Fruit fly (Drosophila melanogaster) whole organism, embryonic: Measurements from ENCODE around the gene Gmap.

Experiments
- Bgb ChIP-seq: fragments of 200-800 bp; sonication (Bioruptor generic); IDR thresholded peaks from 2 replicates; pipeline ENCODE4 v1.3.6; 2022; ENCODE audit warnings: missing biosample characterization, missing genetic modification characterization; ENCODE audit not compliant: partially characterized antibody
- Blimp-1 ChIP-seq: fragments of 200-800 bp; sonication (Bioruptor generic); optimal IDR thresholded peaks from 3 replicates; lab custom pipeline; 2018; ENCODE audit warnings: missing biosample characterization, missing genetic modification characterization, mild to moderate bottlenecking, moderate library complexity, missing genetic modification reagents
- CG10147 ChIP-seq: fragments of 200-800 bp; sonication (Bioruptor generic); optimal IDR thresholded peaks from 2 replicates; lab custom pipeline; 2019; ENCODE audit warnings: missing biosample characterization, mild to moderate bottlenecking, missing genetic modification characterization, moderate library complexity
- CG10366 ChIP-seq: fragments of 200-800 bp; sonication (Bioruptor generic); IDR thresholded peaks from 2 replicates; pipeline ENCODE4 v1.3.6; 2022; ENCODE audit warnings: missing biosample characterization, missing genetic modification characterization
- CG10431 ChIP-seq: fragments of 200-800 bp; sonication (Bioruptor generic); optimal IDR thresholded peaks from 3 replicates; lab custom pipeline; 2018; ENCODE audit warnings: missing biosample characterization, mild to moderate bottlenecking, missing genetic modification characterization
- CG11085 ChIP-seq: fragments of 200-800 bp; sonication (Bioruptor generic); IDR thresholded peaks from 2 replicates; pipeline ENCODE4 v1.3.6; 2022; ENCODE audit warnings: missing biosample characterization, missing genetic modification characterization
- CG11696 ChIP-seq: fragments of 200-800 bp; sonication (Bioruptor generic); IDR thresholded peaks from 2 replicates; pipeline ENCODE4 v1.3.6; 2022; ENCODE audit warnings: missing biosample characterization, missing genetic modification characterization
- CG13424 ChIP-seq: fragments of 200-800 bp; sonication (Bioruptor generic); optimal IDR thresholded peaks from 2 replicates; lab custom pipeline; 2019; ENCODE audit warnings: missing biosample characterization, mild to moderate bottlenecking, missing genetic modification characterization, moderate library complexity
- CG16813 ChIP-seq: fragments of 200-800 bp; sonication (Bioruptor generic); IDR thresholded peaks from 3 replicates; pipeline ENCODE4 v1.3.6; 2022; ENCODE audit warnings: missing biosample characterization, missing genetic modification characterization; ENCODE audit not compliant: partially characterized antibody
- CG17359 ChIP-seq: fragments of 200-800 bp; sonication (Bioruptor generic); optimal IDR thresholded peaks from 3 replicates; lab custom pipeline; 2018; ENCODE audit warnings: missing biosample characterization, mild to moderate bottlenecking, missing genetic modification characterization, moderate library complexity
- CG17612 ChIP-seq: fragments of 200-800 bp; sonication (Bioruptor generic); IDR thresholded peaks from 2 replicates; pipeline ENCODE4 v1.3.6; 2022; ENCODE audit warnings: missing biosample characterization, missing genetic modification characterization
- CG17802 ChIP-seq: fragments of 200-800 bp; sonication (Bioruptor generic); optimal IDR thresholded peaks from 2 replicates; lab custom pipeline; 2018; ENCODE audit warnings: missing biosample characterization, mild to moderate bottlenecking, missing genetic modification characterization, moderate library complexity
- CG1832 ChIP-seq: fragments of 200-800 bp; sonication (Bioruptor generic); optimal IDR thresholded peaks from 2 replicates; lab custom pipeline; 2017; ENCODE audit warnings: missing biosample characterization, mild to moderate bottlenecking, missing genetic modification characterization, inconsistent platforms
- CG2712 ChIP-seq: fragments of 200-800 bp; optimal IDR thresholded peaks from 3 replicates; lab custom pipeline; 2019; ENCODE audit warnings: missing biosample characterization, mild to moderate bottlenecking, missing genetic modification characterization, moderate library complexity
- CG30020 ChIP-seq: fragments of 200-800 bp; optimal IDR thresholded peaks from 2 replicates; lab custom pipeline; 2019; ENCODE audit warnings: missing biosample characterization, mild to moderate bottlenecking, missing genetic modification characterization, moderate library complexity
- CG4360 ChIP-seq: fragments of 200-800 bp; sonication (Bioruptor generic); IDR thresholded peaks from 2 replicates; pipeline ENCODE4 v1.3.6; 2022; ENCODE audit warnings: missing biosample characterization, missing genetic modification characterization
- CG5953 ChIP-seq: fragments of 200-800 bp; sonication (Bioruptor generic); IDR thresholded peaks from 2 replicates; pipeline ENCODE4 v1.3.6; 2022; ENCODE audit warnings: missing biosample characterization, missing genetic modification characterization
- CG8924 ChIP-seq: fragments of 200-800 bp; optimal IDR thresholded peaks from 3 replicates; lab custom pipeline; 2019; ENCODE audit warnings: missing biosample characterization, mild to moderate bottlenecking, missing genetic modification characterization, moderate library complexity
- CG9727 ChIP-seq: fragments of 200-800 bp; sonication (Bioruptor generic); optimal IDR thresholded peaks from 3 replicates; lab custom pipeline; 2017; ENCODE audit warnings: missing biosample characterization, mild to moderate bottlenecking, missing genetic modification characterization
- Ets65A ChIP-seq: fragments of 200-800 bp; sonication (Bioruptor generic); peaks from one replicate; lab custom pipeline; 2016; ENCODE audit warnings: missing biosample characterization, missing genetic modification characterization
- GATAe ChIP-seq: fragments of 200-800 bp; sonication (Bioruptor generic); conservative IDR thresholded peaks from 2 replicates; pipeline ENCODE4 v1.3.6; 2022; ENCODE audit warnings: missing biosample characterization, missing genetic modification characterization
- H15 ChIP-seq: fragments of 200-800 bp; sonication (Bioruptor generic); IDR thresholded peaks from 3 replicates; pipeline ENCODE4 v1.3.6; 2022; ENCODE audit warnings: missing biosample characterization, missing genetic modification characterization
- H2.0 ChIP-seq: fragments of 200-800 bp; sonication (Bioruptor generic); IDR thresholded peaks from 2 replicates; pipeline ENCODE4 v1.3.6; 2022; ENCODE audit warnings: missing biosample characterization, missing genetic modification characterization
- Mrtf ChIP-seq: fragments of 200-800 bp; sonication (Bioruptor generic); IDR thresholded peaks from 3 replicates; pipeline ENCODE4 v1.3.6; 2022; ENCODE audit warnings: missing biosample characterization, missing genetic modification characterization
- NC2β ChIP-seq: fragments of 200-800 bp; sonication (Bioruptor generic); optimal IDR thresholded peaks from 2 replicates; lab custom pipeline; 2016; ENCODE audit warnings: missing biosample characterization, missing genetic modification characterization
- Neu2 ChIP-seq: fragments of 200-800 bp; sonication (Bioruptor generic); optimal IDR thresholded peaks from 3 replicates; lab custom pipeline; 2016; ENCODE audit warnings: missing biosample characterization, missing genetic modification characterization, borderline replicate concordance
- Scr ChIP-seq: fragments of 200-800 bp; sonication (Bioruptor generic); IDR thresholded peaks from 2 replicates; pipeline ENCODE4 v1.3.6; 2022; ENCODE audit warnings: missing biosample characterization, missing genetic modification characterization; ENCODE audit not compliant: partially characterized antibody
- Stat92E ChIP-seq, 3 experiments: fragments of >200 bp in 2 of 3; fragments of 200-800 bp in 1 of 3; sonication (Bioruptor generic) in 1 of 3; optimal IDR thresholded peaks; 2 replicates each; lab custom pipeline; 2017 to 2019; ENCODE audit warnings: missing biosample characterization in 3 of 3, missing genetic modification characterization in 3 of 3, mild to moderate bottlenecking in 1 of 3, moderate library complexity in 1 of 3
- Vsx1 ChIP-seq: fragments of 200-800 bp; sonication (Bioruptor generic); optimal IDR thresholded peaks from 2 replicates; lab custom pipeline; 2017; ENCODE audit warnings: missing biosample characterization, mild to moderate bottlenecking, missing genetic modification characterization, missing genetic modification reagents
- ab ChIP-seq: fragments of 200-800 bp; sonication (Bioruptor generic); optimal IDR thresholded peaks from 2 replicates; lab custom pipeline; 2016; ENCODE audit warnings: missing biosample characterization, missing genetic modification characterization
- bbx ChIP-seq: fragments of 200-800 bp; sonication (Bioruptor generic); IDR thresholded peaks from 2 replicates; pipeline ENCODE4 v1.3.6; 2022; ENCODE audit warnings: missing biosample characterization, missing genetic modification characterization; ENCODE audit not compliant: partially characterized antibody
- cato ChIP-seq: fragments of 200-800 bp; sonication (Bioruptor generic); optimal IDR thresholded peaks from 2 replicates; lab custom pipeline; 2016; ENCODE audit warnings: missing biosample characterization, missing genetic modification characterization, borderline replicate concordance
- disco-r ChIP-seq: fragments of 200-800 bp; sonication (Bioruptor generic); optimal IDR thresholded peaks from 2 replicates; lab custom pipeline; 2016; ENCODE audit warnings: missing biosample characterization, missing genetic modification characterization
- emc ChIP-seq: fragments of 200-800 bp; sonication (Bioruptor generic); optimal IDR thresholded peaks from 2 replicates; lab custom pipeline; 2016; ENCODE audit warnings: missing biosample characterization, missing genetic modification characterization
- fd102C ChIP-seq: fragments of 200-800 bp; sonication (Bioruptor generic); optimal IDR thresholded peaks from 2 replicates; lab custom pipeline; 2018; ENCODE audit warnings: missing biosample characterization, mild to moderate bottlenecking, missing genetic modification characterization, moderate library complexity
- gfzf ChIP-seq: fragments of 200-800 bp; sonication (Bioruptor generic); optimal IDR thresholded peaks from 2 replicates; lab custom pipeline; 2016; ENCODE audit warnings: missing biosample characterization, mild to moderate bottlenecking, missing genetic modification characterization, moderate library complexity
- lbe ChIP-seq: fragments of 200-800 bp; sonication (Bioruptor generic); optimal IDR thresholded peaks from 2 replicates; lab custom pipeline; 2016; ENCODE audit warnings: missing biosample characterization, mild to moderate bottlenecking, missing genetic modification characterization
- mirr ChIP-seq: fragments of 200-800 bp; sonication (Bioruptor generic); optimal IDR thresholded peaks from 3 replicates; lab custom pipeline; 2018; ENCODE audit warnings: missing biosample characterization, mild to moderate bottlenecking, missing genetic modification characterization
- oc ChIP-seq: fragments of 200-800 bp; sonication (Bioruptor generic); optimal IDR thresholded peaks from 2 replicates; lab custom pipeline; 2018; ENCODE audit warnings: missing biosample characterization, mild to moderate bottlenecking, missing genetic modification characterization, moderate library complexity
- odd ChIP-seq: fragments of 200-800 bp; sonication (Bioruptor generic); optimal IDR thresholded peaks from 2 replicates; lab custom pipeline; 2017; ENCODE audit warnings: missing biosample characterization, mild to moderate bottlenecking, missing genetic modification characterization
- pan ChIP-seq, 4 experiments: fragments of >200 bp in 3 of 4; fragments of 200-800 bp in 1 of 4; sonication (Bioruptor generic) in 1 of 4; optimal IDR thresholded peaks in 3 of 4; IDR thresholded peaks in 1 of 4; 2 replicates each; pipeline versions ENCODE4 v1.3.6 to Lab custom; 2017 to 2022; ENCODE audit warnings: missing biosample characterization in 2 of 4, missing genetic modification characterization in 2 of 4, mixed read lengths in 1 of 4
- pita ChIP-seq: fragments of 200-800 bp; sonication (Bioruptor generic); optimal IDR thresholded peaks from 2 replicates; lab custom pipeline; 2017; ENCODE audit warnings: missing biosample characterization, mild to moderate bottlenecking, missing genetic modification characterization
- psq ChIP-seq: fragments of 200-800 bp; sonication (Bioruptor generic); optimal IDR thresholded peaks from 2 replicates; lab custom pipeline; 2017; ENCODE audit warnings: missing biosample characterization, missing genetic modification characterization
- schlank ChIP-seq: fragments of 200-800 bp; sonication (Bioruptor generic); optimal IDR thresholded peaks from 2 replicates; lab custom pipeline; 2018; ENCODE audit warnings: missing biosample characterization, mild to moderate bottlenecking, missing genetic modification characterization
- ssp ChIP-seq: fragments of 200-800 bp; sonication (Bioruptor generic); IDR thresholded peaks from 2 replicates; pipeline ENCODE4 v1.3.6; 2022; ENCODE audit warnings: missing biosample characterization, missing genetic modification characterization
- tin ChIP-seq: fragments of 200-800 bp; sonication (Bioruptor generic); optimal IDR thresholded peaks from 3 replicates; lab custom pipeline; 2016; ENCODE audit warnings: missing biosample characterization, missing genetic modification characterization
- toy ChIP-seq: fragments of 200-800 bp; sonication (Bioruptor generic); IDR thresholded peaks from 2 replicates; pipeline ENCODE4 v1.3.6; 2022; ENCODE audit warnings: missing biosample characterization, missing genetic modification characterization
- trem ChIP-seq: fragments of 200-800 bp; optimal IDR thresholded peaks from 3 replicates; lab custom pipeline; 2019; ENCODE audit warnings: missing biosample characterization, mild to moderate bottlenecking, missing genetic modification characterization, moderate library complexity
- tup ChIP-seq: fragments of 200-800 bp; sonication (Bioruptor generic); optimal IDR thresholded peaks from 2 replicates; lab custom pipeline; 2016; ENCODE audit warnings: missing biosample characterization, mild to moderate bottlenecking, missing genetic modification characterization, moderate library complexity
- wek ChIP-seq: fragments of 200-800 bp; sonication (Bioruptor generic); optimal IDR thresholded peaks from 3 replicates; lab custom pipeline; 2018; ENCODE audit warnings: missing biosample characterization, mild to moderate bottlenecking, missing genetic modification characterization, moderate library complexity

Gmap gene

DNA sequence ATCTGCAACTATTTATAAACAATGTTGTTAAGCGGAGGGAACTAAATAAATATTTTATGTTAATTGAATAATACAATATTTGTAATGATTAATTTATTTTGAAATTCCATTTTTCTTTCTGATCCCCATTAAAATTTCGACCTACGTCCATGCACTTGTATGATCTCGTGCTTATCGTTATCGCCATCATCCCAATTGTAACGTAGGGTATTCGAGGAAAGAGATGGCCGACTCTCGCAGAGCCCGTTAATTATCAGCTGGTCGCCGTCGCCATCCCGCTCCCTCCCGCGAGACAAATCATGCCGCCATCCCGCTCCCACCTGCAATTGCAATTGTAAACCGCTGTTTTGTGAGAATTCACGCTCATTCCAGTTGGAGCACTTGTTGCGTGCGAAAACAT is 33.6 kb upstream of the Gmap start, which contains the start of gene CG11655:
TSS of gene CG11655 (plus strand) at position 351 of the 400 bp plus-strand sequence.
- TF ChIP-seq tin: no peak
- TF ChIP-seq gfzf: no peak
- TF ChIP-seq bbx (GFP tag; lab: Robert Waterston, UW): no peak
- no peak for TF ChIP-seq emc (GFP tag; lab: Kevin White, UChicago)
- no peak for TF ChIP-seq H15 (GFP tag; lab: Robert Waterston, UW)
- TF ChIP-seq CG11696 (GFP tag; lab: Robert Waterston, UW): no peak
- peak; percentile 45 for TF ChIP-seq Ets65A (GFP tag; lab: Kevin White, UChicago)
- peak; percentile 46 for TF ChIP-seq CG2712
- TF ChIP-seq CG10366 (GFP tag; lab: Robert Waterston, UW): no peak; the same call in 1 of the 2 replicates
- TF ChIP-seq CG10431: no peak
- TF ChIP-seq trem: peak; percentile 16
- TF ChIP-seq oc (tag; lab: Kevin White, UChicago): no peak
- peak; percentile 4 for TF ChIP-seq CG17359
- TF ChIP-seq CG13424 (tag; lab: Kevin White, UChicago): peak; percentile 13
- TF ChIP-seq Blimp-1 (GFP tag; lab: Kevin White, UChicago): no peak
- peak; percentile 19 for TF ChIP-seq CG8924 (tag; lab: Kevin White, UChicago)
- TF ChIP-seq Mrtf (GFP tag; lab: Robert Waterston, UW): no peak
- TF ChIP-seq odd (GFP tag; lab: Kevin White, UChicago): no peak
- TF ChIP-seq pan (optimal IDR thresholded peaks at IDR 0.05; lab: Kevin White, UChicago): no peak
- TF ChIP-seq pan (GFP tag; optimal IDR thresholded peaks at IDR 0.05 in 1 of 2, IDR thresholded peaks at IDR 0.05 in 1 of 2): peak in 1 of 2 experiments; percentile 47
- no peak for TF ChIP-seq Vsx1 (GFP tag; lab: Kevin White, UChicago)
- no peak for TF ChIP-seq lbe (GFP tag; lab: Kevin White, UChicago)
- TF ChIP-seq ab: no peak
- no peak for TF ChIP-seq mirr (GFP tag; lab: Kevin White, UChicago)
- TF ChIP-seq CG17802 (tag; lab: Kevin White, UChicago): no peak
- no peak for TF ChIP-seq Stat92E (GFP tag; optimal IDR thresholded peaks at IDR 0.05; lab: Kevin White, UChicago)
- TF ChIP-seq NC2β: no peak
- TF ChIP-seq Bgb (GFP tag; lab: Robert Waterston, UW): no peak
- no peak for TF ChIP-seq pita (GFP tag; lab: Kevin White, UChicago)
- no peak for TF ChIP-seq CG30020 (tag; lab: Kevin White, UChicago)
- TF ChIP-seq toy (GFP tag; lab: Robert Waterston, UW): no peak
- no peak for TF ChIP-seq Neu2 (GFP tag; lab: Kevin White, UChicago)
- TF ChIP-seq wek (GFP tag; lab: Kevin White, UChicago): no peak
- TF ChIP-seq CG9727 (GFP tag; lab: Kevin White, UChicago): peak; percentile 40
- TF ChIP-seq GATAe (GFP tag; lab: Robert Waterston, UW): 0 out of 2 replicates have a peak, but pooled peaks have one; percentile 53
- no peak for TF ChIP-seq fd102C (GFP tag; lab: Kevin White, UChicago)
- TF ChIP-seq schlank (tag; lab: Kevin White, UChicago): no peak
- TF ChIP-seq H2.0 (GFP tag; lab: Robert Waterston, UW): no peak
- TF ChIP-seq disco-r (GFP tag; lab: Kevin White, UChicago): no peak
- TF ChIP-seq CG17612 (GFP tag; lab: Robert Waterston, UW): no peak
- no peak for TF ChIP-seq psq (GFP tag; lab: Kevin White, UChicago)
- no peak for TF ChIP-seq CG4360 (GFP tag; lab: Robert Waterston, UW)
- no peak for TF ChIP-seq Scr
- no peak for TF ChIP-seq ssp (GFP tag; lab: Robert Waterston, UW)
- no peak for TF ChIP-seq CG5953 (GFP tag; lab: Robert Waterston, UW)
- peak; percentile 82 for TF ChIP-seq CG1832 (GFP tag; lab: Kevin White, UChicago)
- no peak for TF ChIP-seq CG11085 (GFP tag; lab: Robert Waterston, UW)
- no peak for TF ChIP-seq CG10147 (GFP tag; lab: Kevin White, UChicago)
- TF ChIP-seq CG16813 (GFP tag; lab: Robert Waterston, UW): no peak
- no peak for TF ChIP-seq cato (GFP tag; lab: Kevin White, UChicago)
- TF ChIP-seq tup (GFP tag; lab: Kevin White, UChicago): no peak
